Fruit fly (Drosophila melanogaster) whole organism, embryonic: ENCODE results near the gene CG32625.

Experiments used
- Abd-B ChIP-seq: fragments of 200-800 bp; sonication (Bioruptor generic); optimal IDR thresholded peaks from 2 replicates; lab custom pipeline; 2018; ENCODE audit warnings: missing biosample characterization, mild to moderate bottlenecking, missing genetic modification characterization, moderate library complexity
- Ada2b ChIP-seq: fragments of 200-800 bp; sonication (Bioruptor generic); IDR thresholded peaks from 2 replicates; pipeline ENCODE4 v1.3.6; 2022; ENCODE audit warnings: missing biosample characterization, missing genetic modification characterization
- B-H1 ChIP-seq: fragments of 200-800 bp; sonication (Bioruptor generic); IDR thresholded peaks from 3 replicates; pipeline ENCODE4 v1.3.6; 2022; ENCODE audit warnings: missing biosample characterization, missing genetic modification characterization
- BtbVII ChIP-seq: fragments of 200-800 bp; sonication (Bioruptor generic); optimal IDR thresholded peaks from 3 replicates; lab custom pipeline; 2017; ENCODE audit warnings: missing biosample characterization, mild to moderate bottlenecking, missing genetic modification characterization
- CG10147 ChIP-seq: fragments of 200-800 bp; sonication (Bioruptor generic); optimal IDR thresholded peaks from 2 replicates; lab custom pipeline; 2019; ENCODE audit warnings: missing biosample characterization, mild to moderate bottlenecking, missing genetic modification characterization, moderate library complexity
- CG10565 ChIP-seq: fragments of 200-800 bp; sonication (Bioruptor generic); optimal IDR thresholded peaks from 3 replicates; lab custom pipeline; 2016; ENCODE audit warnings: missing biosample characterization, mild to moderate bottlenecking, missing genetic modification characterization
- CG10654 ChIP-seq: fragments of 200-800 bp; sonication (Bioruptor generic); optimal IDR thresholded peaks from 2 replicates; lab custom pipeline; 2016; ENCODE audit warnings: missing biosample characterization, missing genetic modification characterization
- CG11504 ChIP-seq: fragments of 200-800 bp; sonication (Bioruptor generic); optimal IDR thresholded peaks from 3 replicates; lab custom pipeline; 2019; ENCODE audit warnings: missing biosample characterization, mild to moderate bottlenecking, missing genetic modification characterization, moderate library complexity
- CG12219 ChIP-seq: fragments of 200-800 bp; sonication (Bioruptor generic); optimal IDR thresholded peaks from 3 replicates; lab custom pipeline; 2018; ENCODE audit warnings: missing biosample characterization, mild to moderate bottlenecking, missing genetic modification characterization
- CG12769 ChIP-seq: fragments of 200-800 bp; sonication (Bioruptor generic); optimal IDR thresholded peaks from 2 replicates; lab custom pipeline; 2019; ENCODE audit warnings: missing biosample characterization, mild to moderate bottlenecking, missing genetic modification characterization, moderate library complexity
- CG14965 ChIP-seq: fragments of 200-800 bp; sonication (Bioruptor generic); optimal IDR thresholded peaks from 2 replicates; lab custom pipeline; 2016; ENCODE audit warnings: missing biosample characterization, missing genetic modification characterization, borderline replicate concordance
- CG15073 ChIP-seq: fragments of 200-800 bp; sonication (Bioruptor generic); optimal IDR thresholded peaks from 2 replicates; lab custom pipeline; 2016; ENCODE audit warnings: missing biosample characterization, missing genetic modification characterization
- CG16815 ChIP-seq: fragments of 200-800 bp; sonication (Bioruptor generic); optimal IDR thresholded peaks from 3 replicates; lab custom pipeline; 2017; ENCODE audit warnings: missing biosample characterization, mild to moderate bottlenecking, missing genetic modification characterization
- CG17612 ChIP-seq: fragments of 200-800 bp; sonication (Bioruptor generic); IDR thresholded peaks from 2 replicates; pipeline ENCODE4 v1.3.6; 2022; ENCODE audit warnings: missing biosample characterization, missing genetic modification characterization
- CG17829 ChIP-seq: fragments of 200-800 bp; optimal IDR thresholded peaks from 2 replicates; lab custom pipeline; 2019; ENCODE audit warnings: missing biosample characterization, mild to moderate bottlenecking, missing genetic modification characterization, moderate library complexity
- CG17912 ChIP-seq: fragments of 200-800 bp; sonication (Bioruptor generic); optimal IDR thresholded peaks from 2 replicates; lab custom pipeline; 2018; ENCODE audit warnings: missing biosample characterization, mild to moderate bottlenecking, missing genetic modification characterization
- CG1792 ChIP-seq: fragments of 200-800 bp; sonication (Bioruptor generic); optimal IDR thresholded peaks from 2 replicates; lab custom pipeline; 2016; ENCODE audit warnings: missing biosample characterization, missing genetic modification characterization
- CG18476 ChIP-seq: fragments of 200-800 bp; sonication (Bioruptor generic); optimal IDR thresholded peaks from 2 replicates; lab custom pipeline; 2016; ENCODE audit warnings: missing biosample characterization, mild to moderate bottlenecking, missing genetic modification characterization
- CG42726 ChIP-seq: fragments of 200-800 bp; sonication (Bioruptor generic); IDR thresholded peaks from 2 replicates; pipeline ENCODE4 v1.3.6; 2022; ENCODE audit warnings: missing biosample characterization, missing genetic modification characterization; ENCODE audit not compliant: partially characterized antibody
- CG4707 ChIP-seq: fragments of 200-800 bp; sonication (Bioruptor generic); optimal IDR thresholded peaks from 2 replicates; lab custom pipeline; 2018; ENCODE audit warnings: missing biosample characterization, mild to moderate bottlenecking, missing genetic modification characterization, moderate library complexity
- CG7357 ChIP-seq: fragments of 200-800 bp; sonication (Bioruptor generic); IDR thresholded peaks from 3 replicates; pipeline ENCODE4 v1.3.6; 2022; ENCODE audit warnings: missing biosample characterization, missing genetic modification characterization
- CG7987 ChIP-seq: fragments of 200-800 bp; sonication (Bioruptor generic); optimal IDR thresholded peaks from 2 replicates; lab custom pipeline; 2018; ENCODE audit warnings: missing biosample characterization, mild to moderate bottlenecking, missing genetic modification characterization, moderate library complexity
- CG8924 ChIP-seq: fragments of 200-800 bp; optimal IDR thresholded peaks from 3 replicates; lab custom pipeline; 2019; ENCODE audit warnings: missing biosample characterization, mild to moderate bottlenecking, missing genetic modification characterization, moderate library complexity
- CG9437 ChIP-seq: fragments of 200-800 bp; sonication (Bioruptor generic); optimal IDR thresholded peaks from 2 replicates; lab custom pipeline; 2018; ENCODE audit warnings: missing biosample characterization, mild to moderate bottlenecking, missing genetic modification characterization
- D19B ChIP-seq: fragments of 200-800 bp; sonication (Bioruptor generic); optimal IDR thresholded peaks from 2 replicates; lab custom pipeline; 2017; ENCODE audit warnings: missing biosample characterization, mild to moderate bottlenecking, missing genetic modification characterization
- Fer2 ChIP-seq: fragments of 200-800 bp; sonication (Bioruptor generic); optimal IDR thresholded peaks from 2 replicates; lab custom pipeline; 2018; ENCODE audit warnings: missing biosample characterization, mild to moderate bottlenecking, missing genetic modification characterization, moderate library complexity
- Hsf ChIP-seq: fragments of 200-800 bp; sonication (Bioruptor generic); optimal IDR thresholded peaks from 3 replicates; lab custom pipeline; 2016; ENCODE audit warnings: missing biosample characterization, missing genetic modification characterization
- Mes4 ChIP-seq: fragments of 200-800 bp; sonication (Bioruptor generic); optimal IDR thresholded peaks from 2 replicates; lab custom pipeline; 2016; ENCODE audit warnings: missing biosample characterization, missing genetic modification characterization
- Poxn ChIP-seq: fragments of 200-800 bp; sonication (Bioruptor generic); IDR thresholded peaks from 2 replicates; pipeline ENCODE4 v1.3.6; 2022; ENCODE audit warnings: missing biosample characterization, missing genetic modification characterization
- Rx ChIP-seq: fragments of 200-800 bp; sonication (Bioruptor generic); IDR thresholded peaks from 2 replicates; pipeline ENCODE4 v1.3.6; 2022; ENCODE audit warnings: missing biosample characterization, missing genetic modification characterization
- Ssrp ChIP-seq: fragments of 200-800 bp; sonication (Bioruptor generic); optimal IDR thresholded peaks from 2 replicates; lab custom pipeline; 2018; ENCODE audit warnings: missing biosample characterization, mild to moderate bottlenecking, missing genetic modification characterization, moderate library complexity
- al ChIP-seq: fragments of 200-800 bp; sonication (Bioruptor generic); IDR thresholded peaks from 2 replicates; pipeline ENCODE4 v1.3.6; 2022; ENCODE audit warnings: missing biosample characterization, missing genetic modification characterization
- ato ChIP-seq: fragments of 200-800 bp; sonication (Bioruptor generic); IDR thresholded peaks from 2 replicates; pipeline ENCODE4 v1.3.6; 2022; ENCODE audit warnings: missing biosample characterization, missing genetic modification characterization; ENCODE audit not compliant: partially characterized antibody
- da ChIP-seq: fragments of 200-800 bp; sonication (Bioruptor generic); optimal IDR thresholded peaks from 2 replicates; lab custom pipeline; 2016; ENCODE audit warnings: missing biosample characterization, missing genetic modification characterization
- danr ChIP-seq: fragments of 200-800 bp; sonication (Bioruptor generic); IDR thresholded peaks from 2 replicates; pipeline ENCODE4 v1.3.6; 2022; ENCODE audit warnings: missing biosample characterization, missing genetic modification characterization
- jumu ChIP-seq: fragments of 200-800 bp; sonication (Bioruptor generic); optimal IDR thresholded peaks from 3 replicates; lab custom pipeline; 2016; ENCODE audit warnings: missing biosample characterization, missing genetic modification characterization
- luna ChIP-seq: fragments of 200-800 bp; sonication (Bioruptor generic); optimal IDR thresholded peaks from 2 replicates; lab custom pipeline; 2016; ENCODE audit warnings: missing biosample characterization, missing genetic modification characterization
- pb ChIP-seq: fragments of 200-800 bp; sonication (Bioruptor generic); optimal IDR thresholded peaks from 3 replicates; lab custom pipeline; 2016; ENCODE audit warnings: missing biosample characterization, missing genetic modification characterization
- sens-2 ChIP-seq: fragments of 200-800 bp; sonication (Bioruptor generic); IDR thresholded peaks from 2 replicates; pipeline ENCODE4 v1.3.6; 2022; ENCODE audit warnings: missing biosample characterization, missing genetic modification characterization
- shn ChIP-seq: fragments of 200-800 bp; sonication (Bioruptor generic); optimal IDR thresholded peaks from 3 replicates; lab custom pipeline; 2016; ENCODE audit warnings: missing biosample characterization, missing genetic modification characterization
- ttk ChIP-seq: fragments of 200-800 bp; sonication (Bioruptor generic); IDR thresholded peaks from 2 replicates; pipeline ENCODE4 v2.1.2; 2022; ENCODE audit warnings: missing biosample characterization, missing genetic modification characterization

CG32625 gene

dm6 chrX:13762372-13762883 is 5.8 kb upstream of the CG32625 start, which contains the start of gene rdgB (continued):
- peak; percentile 64 for TF ChIP-seq al (GFP tag; lab: Robert Waterston, UW)
- TF ChIP-seq sens-2 (GFP tag; lab: Robert Waterston, UW) = no peak
- TF ChIP-seq CG7987 (GFP tag; lab: Kevin White, UChicago) = no peak
- TF ChIP-seq CG10654 (GFP tag; lab: Kevin White, UChicago) = peak; percentile 58
- no peak for TF ChIP-seq CG17912
- no peak for TF ChIP-seq Mes4 (GFP tag; lab: Kevin White, UChicago)
- peak; percentile 56 for TF ChIP-seq Fer2
- peak; percentile 57 for TF ChIP-seq D19B
- no peak for TF ChIP-seq CG17612 (GFP tag; lab: Robert Waterston, UW)
- TF ChIP-seq Hsf (GFP tag; lab: Kevin White, UChicago) = peak; percentile 72
- TF ChIP-seq CG11504 (tag; lab: Kevin White, UChicago) = peak; percentile 88
- peak; percentile 67 for TF ChIP-seq CG12769 (tag; lab: Kevin White, UChicago)
- peak; percentile 36; the same call in 1 of the 2 replicates for TF ChIP-seq danr (GFP tag; lab: Robert Waterston, UW)
- TF ChIP-seq BtbVII (GFP tag; lab: Kevin White, UChicago) = peak; percentile 46
- TF ChIP-seq luna = no peak
- TF ChIP-seq Ada2b (GFP tag; lab: Robert Waterston, UW) = peak; percentile 58
- TF ChIP-seq CG12219 (GFP tag; lab: Kevin White, UChicago) = peak; percentile 26
- TF ChIP-seq da (GFP tag; lab: Kevin White, UChicago) = no peak
- TF ChIP-seq Abd-B (GFP tag; lab: Kevin White, UChicago) = peak; percentile 84
- TF ChIP-seq B-H1 (GFP tag; lab: Robert Waterston, UW) = peak; percentile 15; the same call in 1 of the 3 replicates
- TF ChIP-seq CG18476 (GFP tag; lab: Kevin White, UChicago) = peak; percentile 72
- TF ChIP-seq ato (GFP tag; lab: Robert Waterston, UW) = no peak
- TF ChIP-seq CG7357 (GFP tag; lab: Robert Waterston, UW) = peak; percentile 60; the same call in 2 of the 3 replicates
- TF ChIP-seq Rx = no peak
- TF ChIP-seq CG14965 = no peak
- peak; percentile 83 for TF ChIP-seq Ssrp (tag; lab: Kevin White, UChicago)
- TF ChIP-seq CG42726 (GFP tag; lab: Robert Waterston, UW) = no peak
- no peak for TF ChIP-seq CG4707 (GFP tag; lab: Kevin White, UChicago)
- TF ChIP-seq pb = no peak
- peak; percentile 78 for TF ChIP-seq CG10147 (GFP tag; lab: Kevin White, UChicago)
- TF ChIP-seq shn (GFP tag; lab: Kevin White, UChicago) = no peak
- TF ChIP-seq jumu = no peak
- peak; percentile 76 for TF ChIP-seq CG9437 (GFP tag; lab: Kevin White, UChicago)
- TF ChIP-seq CG8924 (tag; lab: Kevin White, UChicago) = peak; percentile 78
- TF ChIP-seq CG1792 (GFP tag; lab: Kevin White, UChicago) = no peak
- no peak for TF ChIP-seq CG15073
- TF ChIP-seq Poxn = no peak; the same call in 1 of the 2 replicates
- TF ChIP-seq CG10565 (GFP tag; lab: Kevin White, UChicago) = no peak
- TF ChIP-seq CG17829 (tag; lab: Kevin White, UChicago) = peak; percentile 82
- TF ChIP-seq ttk (GFP tag; lab: Robert Waterston, UW) = peak; percentile 70
- peak; percentile 70 for TF ChIP-seq CG16815 (GFP tag; lab: Kevin White, UChicago)
